Worm (Caenorhabditis elegans) whole organism, L3 larva: ENCODE data around the gene C16C10.1.

Experiments
- R02D3.7 ChIP-seq: fragments of 150-350 bp; optimal IDR thresholded peaks from 2 replicates; lab custom pipeline; 2014; ENCODE audit warnings: missing biosample characterization, missing genetic modification characterization
- ZK546.5 ChIP-seq: sonication (generic microtip); optimal IDR thresholded peaks from 2 replicates; lab custom pipeline; 2017; ENCODE audit warnings: missing biosample characterization, missing genetic modification characterization
- ama-1 ChIP-seq: fragments of 150-350 bp; optimal IDR thresholded peaks from 2 replicates; lab custom pipeline; 2018
- ceh-28 ChIP-seq: fragments of 150-350 bp; optimal IDR thresholded peaks from 2 replicates; lab custom pipeline; 2014; ENCODE audit warnings: missing biosample characterization, missing genetic modification reagents, missing genetic modification characterization
- ceh-82 ChIP-seq: fragments of 150-350 bp; optimal IDR thresholded peaks from 2 replicates; lab custom pipeline; 2014; ENCODE audit warnings: missing biosample characterization, missing genetic modification characterization
- ceh-9 ChIP-seq: sonication (generic microtip); optimal IDR thresholded peaks from 2 replicates; lab custom pipeline; 2018; ENCODE audit warnings: missing biosample characterization, missing genetic modification characterization
- daf-12 ChIP-seq: fragments of 150-350 bp; optimal IDR thresholded peaks from 2 replicates; lab custom pipeline; 2014; ENCODE audit warnings: missing biosample characterization, missing genetic modification reagents, missing genetic modification characterization
- elt-1 ChIP-seq: fragments of 150-350 bp; optimal IDR thresholded peaks from 2 replicates; lab custom pipeline; 2014; ENCODE audit warnings: missing biosample characterization, missing genetic modification characterization
- elt-2 ChIP-seq: sonication (generic microtip); optimal IDR thresholded peaks from 2 replicates; lab custom pipeline; 2016; ENCODE audit warnings: missing genetic modification reagents, mild to moderate bottlenecking, missing genetic modification characterization, missing compliant biosample characterization
- elt-3 ChIP-seq, 3 experiments: fragments of 150-350 bp in 1 of 3; sonication (generic microtip) in 2 of 3; optimal IDR thresholded peaks; 2 replicates in 2 of 3; 4 replicates in 1 of 3; lab custom pipeline; 2014 to 2017; ENCODE audit warnings: missing biosample characterization in 3 of 3, missing genetic modification characterization in 3 of 3
- eor-1 ChIP-seq, 2 experiments: fragments of 150-350 bp; optimal IDR thresholded peaks; 2 replicates each; lab custom pipeline; 2014 to 2018; ENCODE audit warnings: missing biosample characterization in 2 of 2, missing genetic modification characterization in 2 of 2
- fkh-10 ChIP-seq: sonication (generic microtip); optimal IDR thresholded peaks from 2 replicates; lab custom pipeline; 2017; ENCODE audit warnings: missing biosample characterization, missing genetic modification reagents, missing genetic modification characterization
- fkh-2 ChIP-seq: fragments of 150-350 bp; optimal IDR thresholded peaks from 2 replicates; lab custom pipeline; 2014; ENCODE audit warnings: missing biosample characterization, missing genetic modification reagents, missing genetic modification characterization
- fos-1 ChIP-seq: fragments of 150-350 bp; optimal IDR thresholded peaks from 2 replicates; lab custom pipeline; 2014; ENCODE audit warnings: missing biosample characterization, missing genetic modification characterization
- hmg-11 ChIP-seq: sonication (generic microtip); optimal IDR thresholded peaks from 2 replicates; lab custom pipeline; 2016; ENCODE audit warnings: missing genetic modification characterization, missing compliant biosample characterization
- jun-1 ChIP-seq: fragments of 150-350 bp; optimal IDR thresholded peaks from 2 replicates; lab custom pipeline; 2014; ENCODE audit warnings: missing biosample characterization, missing genetic modification reagents, missing genetic modification characterization
- lin-15B ChIP-seq: fragments of 150-350 bp; optimal IDR thresholded peaks from 2 replicates; lab custom pipeline; 2014; ENCODE audit warnings: missing biosample characterization, missing genetic modification characterization
- lin-39 ChIP-seq: fragments of 150-350 bp; optimal IDR thresholded peaks from 2 replicates; lab custom pipeline; 2018; ENCODE audit warnings: missing biosample characterization, missing genetic modification reagents, missing genetic modification characterization
- lsy-12 ChIP-seq: sonication (generic microtip); optimal IDR thresholded peaks from 2 replicates; lab custom pipeline; 2016; ENCODE audit warnings: mild to moderate bottlenecking, missing genetic modification characterization, missing compliant biosample characterization
- mdl-1 ChIP-seq: fragments of 150-350 bp; optimal IDR thresholded peaks from 2 replicates; lab custom pipeline; 2014; ENCODE audit warnings: missing biosample characterization, missing genetic modification characterization
- mml-1 ChIP-seq: fragments of 150-350 bp; sonication (generic microtip); optimal IDR thresholded peaks from 3 replicates; lab custom pipeline; 2014; ENCODE audit warnings: missing biosample characterization, missing genetic modification characterization
- nfya-1 ChIP-seq: sonication (generic microtip); optimal IDR thresholded peaks from 2 replicates; lab custom pipeline; 2017; ENCODE audit warnings: missing genetic modification characterization, mild to moderate bottlenecking, missing compliant biosample characterization, antibody characterized with exemption, moderate library complexity; ENCODE audit not compliant: insufficient read depth
- nhr-12 ChIP-seq: fragments of 150-350 bp; optimal IDR thresholded peaks from 2 replicates; lab custom pipeline; 2014; ENCODE audit warnings: missing biosample characterization, missing genetic modification characterization
- nhr-23 ChIP-seq: fragments of 150-350 bp; optimal IDR thresholded peaks from 2 replicates; lab custom pipeline; 2014; ENCODE audit warnings: missing biosample characterization, missing genetic modification reagents, missing genetic modification characterization
- nhr-25 ChIP-seq: sonication (generic microtip); optimal IDR thresholded peaks from 2 replicates; lab custom pipeline; 2017; ENCODE audit warnings: missing biosample characterization, missing genetic modification characterization
- nhr-28 ChIP-seq: fragments of 150-350 bp; optimal IDR thresholded peaks from 2 replicates; lab custom pipeline; 2014; ENCODE audit warnings: missing biosample characterization, missing genetic modification characterization
- nhr-43 ChIP-seq: sonication (generic microtip); optimal IDR thresholded peaks from 2 replicates; lab custom pipeline; 2016; ENCODE audit warnings: mild to moderate bottlenecking, missing genetic modification characterization, missing compliant biosample characterization; ENCODE audit not compliant: poor library complexity, severe bottlenecking
- nhr-76 ChIP-seq: fragments of 150-350 bp; sonication (generic microtip); optimal IDR thresholded peaks from 5 replicates; lab custom pipeline; 2014; ENCODE audit warnings: missing biosample characterization, missing genetic modification characterization
- nhr-77 ChIP-seq: fragments of 150-350 bp; optimal IDR thresholded peaks from 2 replicates; lab custom pipeline; 2014; ENCODE audit warnings: missing biosample characterization, missing genetic modification characterization
- pqm-1 ChIP-seq: fragments of 150-350 bp; optimal IDR thresholded peaks from 2 replicates; lab custom pipeline; 2017; ENCODE audit warnings: missing biosample characterization, missing genetic modification characterization, inconsistent platforms
- skn-1 ChIP-seq: fragments of 150-350 bp; optimal IDR thresholded peaks from 2 replicates; lab custom pipeline; 2014; ENCODE audit warnings: missing biosample characterization, missing genetic modification characterization
- unc-39 ChIP-seq: sonication (generic microtip); optimal IDR thresholded peaks from 4 replicates; lab custom pipeline; 2017; ENCODE audit warnings: missing biosample characterization, missing genetic modification characterization
- ztf-11 ChIP-seq: fragments of 150-350 bp; optimal IDR thresholded peaks from 2 replicates; lab custom pipeline; 2014; ENCODE audit warnings: missing biosample characterization, missing genetic modification characterization
- ztf-4 ChIP-seq: fragments of 150-350 bp; optimal IDR thresholded peaks from 2 replicates; lab custom pipeline; 2014; ENCODE audit warnings: missing biosample characterization, missing genetic modification characterization

C16C10.1 gene

DNA sequence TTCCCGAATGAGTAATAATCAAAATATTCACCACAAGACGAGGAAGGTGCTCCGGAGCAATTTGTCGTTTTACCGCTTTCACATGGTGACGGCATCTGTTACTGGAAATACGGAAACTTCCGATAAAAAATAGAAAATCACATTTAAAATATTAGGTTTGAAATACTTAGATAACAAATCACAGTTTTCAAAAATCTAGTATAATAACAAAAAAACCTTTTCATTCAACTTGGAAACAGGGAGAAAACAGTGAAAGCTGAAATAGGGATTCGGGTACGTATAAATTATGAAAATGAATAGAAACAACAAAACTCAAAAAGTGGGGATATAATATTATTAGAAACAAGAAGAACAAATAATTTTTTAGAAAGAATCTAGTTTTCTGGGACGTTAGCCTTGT lies at the start of gene C16C10.1:
Gene C16C10.1, minus strand, starts transcription at position 101 of the 400 bp plus-strand sequence.
- TF ChIP-seq nhr-77 (tag; lab: Kevin White, UChicago), result no peak
- no peak for TF ChIP-seq ama-1 (lab: Kevin White, UChicago)
- TF ChIP-seq elt-3 (tag; optimal IDR thresholded peaks at IDR 0.05; lab: Kevin White, UChicago), result no peak
- TF ChIP-seq nhr-43 (tag; lab: Kevin White, UChicago), result no peak
- TF ChIP-seq skn-1 (tag; lab: Kevin White, UChicago), result no peak
- no peak for TF ChIP-seq nhr-28 (tag; lab: Kevin White, UChicago)
- TF ChIP-seq ceh-28 (tag; lab: Kevin White, UChicago), result no peak
- TF ChIP-seq, all 47 proteins: peak for 0

DNA sequence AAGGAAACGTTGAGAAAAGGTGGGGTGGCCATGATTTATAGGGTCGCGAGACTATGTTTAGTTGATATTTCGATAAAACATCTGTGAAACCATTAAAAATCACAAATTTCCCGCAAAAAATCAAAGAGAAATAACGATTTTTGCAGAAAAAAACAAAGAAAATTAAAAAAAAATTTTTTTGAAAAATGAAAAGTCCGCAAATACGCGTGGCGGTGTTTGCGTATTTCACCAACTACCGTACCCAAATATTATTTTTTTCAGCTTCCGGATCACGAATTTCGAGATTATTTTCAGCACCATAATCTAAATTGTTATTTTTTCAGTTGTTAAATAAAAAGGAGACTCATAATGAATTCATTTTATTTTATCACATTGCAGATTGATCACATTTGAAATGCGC lies 48.9 kb upstream of the C16C10.1 start:
- TF ChIP-seq ztf-4 (tag; lab: Kevin White, UChicago) (no peak), nhr-12 (tag; lab: Kevin White, UChicago) (no peak), elt-1 (tag; lab: Kevin White, UChicago) (no peak), daf-12 (tag; lab: Kevin White, UChicago) (no peak), lin-15B (tag; lab: Kevin White, UChicago) (no peak), elt-3 (tag; optimal IDR thresholded peaks at IDR 0.05; lab: Kevin White, UChicago) (no peak), R02D3.7 (no peak), mml-1 (tag; lab: Kevin White, UChicago) (no peak), nhr-76 (no peak), lsy-12 (tag; lab: Kevin White, UChicago) (no peak), nhr-43 (tag; lab: Kevin White, UChicago) (no peak), ZK546.5 (tag; lab: Kevin White, UChicago) (no peak), fkh-2 (tag; lab: Kevin White, UChicago) (no peak), fkh-10 (no peak), nhr-28 (tag; lab: Kevin White, UChicago) (no peak), ama-1 (lab: Kevin White, UChicago) (no peak), jun-1 (tag; lab: Kevin White, UChicago) (no peak), eor-1 (tag; optimal IDR thresholded peaks at IDR 0.05; lab: Kevin White, UChicago) (no peak), fos-1 (tag; lab: Kevin White, UChicago) (no peak), ceh-82 (tag; lab: Kevin White, UChicago) (no peak)
- TF ChIP-seq, all 47 proteins: peak for 0

DNA sequence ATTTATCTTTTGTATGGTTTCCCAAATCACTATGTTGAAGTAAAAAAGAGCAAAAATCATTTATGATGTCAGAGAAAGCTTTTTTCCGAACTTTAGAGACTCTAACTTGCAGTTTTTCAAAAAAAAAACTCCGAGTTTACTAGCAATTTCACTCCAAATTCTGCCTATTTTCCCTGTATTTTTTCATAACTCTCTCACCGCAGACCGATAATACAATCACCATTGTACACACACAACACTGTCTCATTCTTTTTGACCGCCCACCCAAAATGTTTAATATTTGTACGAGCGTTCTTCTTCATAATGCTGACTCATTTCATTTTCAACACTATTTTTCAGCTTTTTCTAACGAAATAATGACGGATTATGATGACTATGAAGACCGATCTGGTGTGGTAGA lies 47.6 kb upstream of the C16C10.1 start, which contains the start of gene F43C1.5:
Gene F43C1.5, plus strand, starts transcription at position 301 of the 400 bp plus-strand sequence.
- TF ChIP-seq nhr-25, result no peak
- no peak for TF ChIP-seq fos-1 (tag; lab: Kevin White, UChicago)
- TF ChIP-seq pqm-1 (tag; lab: Kevin White, UChicago), result no peak
- no peak for TF ChIP-seq nhr-23 (tag; lab: Kevin White, UChicago)
- TF ChIP-seq lin-39, result no peak
- TF ChIP-seq nhr-28 (tag; lab: Kevin White, UChicago), result no peak
- TF ChIP-seq nhr-43 (tag; lab: Kevin White, UChicago), result no peak
- TF ChIP-seq nhr-77 (tag; lab: Kevin White, UChicago), result no peak
- no peak for TF ChIP-seq mdl-1 (tag; lab: Kevin White, UChicago)
- no peak for TF ChIP-seq hmg-11 (tag; lab: Kevin White, UChicago)
- no peak for TF ChIP-seq ceh-28 (tag; lab: Kevin White, UChicago)
- TF ChIP-seq lin-15B (tag; lab: Kevin White, UChicago), result no peak
- no peak for TF ChIP-seq ceh-9 (tag; lab: Kevin White, UChicago)
- no peak for TF ChIP-seq lsy-12 (tag; lab: Kevin White, UChicago)
- TF ChIP-seq ztf-4 (tag; lab: Kevin White, UChicago), result no peak
- no peak for TF ChIP-seq unc-39 (tag; lab: Kevin White, UChicago)
- TF ChIP-seq, all 47 proteins: peak for 0

DNA sequence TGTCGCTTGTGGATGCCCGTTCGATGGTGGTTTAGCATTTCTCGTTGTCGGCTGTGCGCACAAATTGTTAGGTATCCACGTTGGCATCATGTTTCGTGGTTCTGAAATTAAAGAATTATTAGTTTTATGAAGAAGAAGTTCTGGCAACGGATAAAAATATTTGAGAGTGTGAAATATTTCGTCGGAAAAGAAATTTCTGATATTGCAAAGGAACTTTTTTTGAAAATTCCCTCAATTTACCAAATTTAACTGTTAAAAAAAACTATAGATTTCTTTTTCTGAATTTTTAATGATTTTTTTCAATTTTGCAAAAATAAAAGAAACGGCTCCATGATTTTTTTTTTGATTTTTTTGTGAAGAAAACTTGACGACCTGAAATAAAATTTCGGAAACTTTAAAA lies 46.8 kb upstream of the C16C10.1 start, which contains the start of gene mpk-1:
Gene mpk-1, minus strand, starts transcription at position 101 of the 400 bp plus-strand sequence.
- no peak for TF ChIP-seq elt-2 (tag; lab: Kevin White, UChicago)

DNA sequence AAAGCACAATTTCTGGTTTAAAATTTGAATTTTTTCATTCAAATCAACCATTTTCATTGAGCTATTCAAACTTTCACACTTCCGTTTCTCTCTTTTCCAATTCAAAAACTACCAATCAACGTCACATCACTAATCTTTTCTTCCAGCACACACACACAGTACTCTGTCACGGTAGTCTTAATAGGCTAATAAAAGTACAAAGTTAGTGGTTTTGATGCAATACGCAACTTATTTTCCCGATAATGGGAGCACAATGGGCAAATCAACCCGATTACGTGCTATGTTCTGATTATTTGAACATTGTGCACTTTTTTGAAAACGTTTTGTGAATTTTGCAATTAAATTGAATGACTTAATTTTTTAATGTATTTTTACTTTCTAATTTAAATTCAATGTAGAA lies 46.1 kb upstream of the C16C10.1 start:
- no peak for TF ChIP-seq ztf-11 (tag; lab: Kevin White, UChicago)
- TF ChIP-seq elt-2 (tag; lab: Kevin White, UChicago), result peak; percentile 75
- TF ChIP-seq pqm-1 (tag; lab: Kevin White, UChicago), result peak; percentile 56
- peak; percentile 30 for TF ChIP-seq nfya-1 (tag; lab: Kevin White, UChicago)
- TF ChIP-seq, all 47 proteins: peak for 3
